Fruit fly (Drosophila melanogaster) whole organism, adult: ENCODE data around the gene htk.

Source experiments
- CG33017 ChIP-seq: fragments of 200-800 bp; sonication (Bioruptor generic); optimal IDR thresholded peaks from 2 replicates; lab custom pipeline; 2018; ENCODE audit warnings: missing biosample characterization, mild to moderate bottlenecking, missing genetic modification characterization, moderate library complexity
- CG5204 ChIP-seq: fragments of 200-800 bp; sonication (Bioruptor generic); optimal IDR thresholded peaks from 2 replicates; lab custom pipeline; 2016; ENCODE audit warnings: missing biosample characterization, missing genetic modification characterization
- CG7045 ChIP-seq: fragments of 200-800 bp; sonication (Bioruptor generic); optimal IDR thresholded peaks from 2 replicates; lab custom pipeline; 2017; ENCODE audit warnings: missing biosample characterization, mild to moderate bottlenecking, missing genetic modification characterization
- CG7101 ChIP-seq: fragments of 200-800 bp; sonication (Bioruptor generic); optimal IDR thresholded peaks from 2 replicates; lab custom pipeline; 2018; ENCODE audit warnings: missing biosample characterization, mild to moderate bottlenecking, missing genetic modification characterization, moderate library complexity
- Clk ChIP-seq: fragments of 200-800 bp; sonication (Bioruptor generic); optimal IDR thresholded peaks from 2 replicates; lab custom pipeline; 2017; ENCODE audit warnings: missing biosample characterization, missing genetic modification characterization
- Crg-1 ChIP-seq: fragments of 200-800 bp; sonication (Bioruptor generic); optimal IDR thresholded peaks from 2 replicates; lab custom pipeline; 2016; ENCODE audit warnings: missing biosample characterization, missing genetic modification characterization
- Mnt ChIP-seq: fragments of 200-800 bp; sonication (Bioruptor generic); optimal IDR thresholded peaks from 2 replicates; lab custom pipeline; 2016; ENCODE audit warnings: missing biosample characterization, mild to moderate bottlenecking, missing genetic modification characterization
- bab1 ChIP-seq: fragments of 200-800 bp; sonication (Bioruptor generic); optimal IDR thresholded peaks from 3 replicates; lab custom pipeline; 2019; ENCODE audit warnings: missing biosample characterization, mild to moderate bottlenecking, missing genetic modification characterization, moderate library complexity
- cic ChIP-seq: fragments of 200-800 bp; sonication (Bioruptor generic); optimal IDR thresholded peaks from 2 replicates; lab custom pipeline; 2017; ENCODE audit warnings: missing biosample characterization, mild to moderate bottlenecking, missing genetic modification characterization, moderate library complexity
- cnc ChIP-seq, 2 experiments: fragments of >200 bp; optimal IDR thresholded peaks; 2 replicates each; lab custom pipeline; 2017
- kay ChIP-seq: fragments of 200-800 bp; sonication (Bioruptor generic); peaks from one replicate; lab custom pipeline; 2016; ENCODE audit warnings: missing biosample characterization, missing genetic modification characterization, borderline replicate concordance
- ovo ChIP-seq: fragments of 200-800 bp; sonication (Bioruptor generic); optimal IDR thresholded peaks from 2 replicates; lab custom pipeline; 2016; ENCODE audit warnings: missing biosample characterization, missing genetic modification characterization
- pad ChIP-seq: fragments of 200-800 bp; sonication (Bioruptor generic); optimal IDR thresholded peaks from 3 replicates; lab custom pipeline; 2017; ENCODE audit warnings: missing biosample characterization, missing genetic modification characterization, mild to moderate bottlenecking, moderate library complexity, missing genetic modification reagents
- toe ChIP-seq: fragments of 200-800 bp; sonication (Bioruptor generic); optimal IDR thresholded peaks from 2 replicates; lab custom pipeline; 2016; ENCODE audit warnings: missing biosample characterization, missing genetic modification characterization

dm6 chrX:18834399-18834798 is 9.1 kb upstream of the htk start:
- no peak for TF ChIP-seq kay (GFP tag; lab: Kevin White, UChicago)
- no peak for TF ChIP-seq cic (GFP tag; lab: Kevin White, UChicago)
- no peak for TF ChIP-seq CG7045
- TF ChIP-seq bab1 (GFP tag; lab: Kevin White, UChicago): peak; percentile 19
- TF ChIP-seq toe (GFP tag; lab: Kevin White, UChicago): no peak
- TF ChIP-seq CG33017 (tag; lab: Kevin White, UChicago): no peak
- no peak for TF ChIP-seq Clk (GFP tag; lab: Kevin White, UChicago)
- TF ChIP-seq CG5204: no peak
- TF ChIP-seq pad: no peak
- no peak for TF ChIP-seq cnc (optimal IDR thresholded peaks at IDR 0.05; lab: Kevin White, UChicago)
- TF ChIP-seq Crg-1 (GFP tag; lab: Kevin White, UChicago): no peak
- no peak for TF ChIP-seq Mnt (GFP tag; lab: Kevin White, UChicago)
- peak; percentile 45 for TF ChIP-seq CG7101 (tag; lab: Kevin White, UChicago)
- TF ChIP-seq ovo (GFP tag; lab: Kevin White, UChicago): no peak
